Worm (Caenorhabditis elegans) whole organism, young adult: ENCODE data around the gene K08B12.3.
A peak's percentile ranks its signal among the peaks of the same experiment; 100 is the strongest.

Experiments
- D2030.7 ChIP-seq: fragments of 200-800 bp; sonication (Bioruptor generic); IDR thresholded peaks from 2 replicates; pipeline ENCODE4 v1.3.6; 2022; ENCODE audit warnings: missing genetic modification reagents, missing genetic modification characterization, missing compliant biosample characterization
- athp-1 ChIP-seq: sonication (generic microtip); optimal IDR thresholded peaks from 2 replicates; lab custom pipeline; 2017; ENCODE audit warnings: mild to moderate bottlenecking, missing genetic modification characterization, missing compliant biosample characterization
- rcor-1 ChIP-seq: fragments of 200-800 bp; sonication (Bioruptor generic); IDR thresholded peaks from 2 replicates; pipeline ENCODE4 v1.3.6; 2022; ENCODE audit warnings: missing genetic modification reagents, missing genetic modification characterization, missing compliant biosample characterization

ce11 chrV:6228400-6228895, 6.5 kb upstream of the K08B12.3 start:
- no peak for TF ChIP-seq athp-1 (tag; lab: Kevin White, UChicago)
- TF ChIP-seq rcor-1 (GFP tag; lab: Robert Waterston, UW), result 0 out of 2 replicates have a peak, but pooled peaks have one; percentile 16
- TF ChIP-seq D2030.7, result no peak
